Worm (Caenorhabditis elegans): ENCODE measurements around the gene ints-2.

Gene ints-2

ce11 chrV:14177657-14178129, 7.8 kb upstream of the ints-2 start, which contains the start of gene ceh-74:
TSS of gene ceh-74 (plus strand) at chrV:14178079.
- no peak for TF ChIP-seq elt-3 (tag; optimal IDR thresholded peaks at IDR 0.05)
- peak; percentile 32 for TF ChIP-seq mep-1 (tag; optimal IDR thresholded peaks at IDR 0.05)

- TF ChIP-seq ceh-83 (GFP tag; optimal IDR thresholded peaks at IDR 0.05) (no peak), sem-2 (GFP tag; optimal IDR thresholded peaks at IDR 0.05) (no peak), nhr-2 (tag; optimal IDR thresholded peaks at IDR 0.05) (no peak), ceh-43 (GFP tag; optimal IDR thresholded peaks at IDR 0.05) (no peak), hlh-1 (tag; optimal IDR thresholded peaks at IDR 0.05) (no peak), cnd-1 (tag; optimal IDR thresholded peaks at IDR 0.05) (no peak), blmp-1 (tag; optimal IDR thresholded peaks at IDR 0.05) (no peak), pha-4 (tag; optimal IDR thresholded peaks at IDR 0.05) (no peak)
Measured at ce11 chrV:14179947-14180346, 5.5 kb upstream of the ints-2 start, which contains the start of gene ZC376.8. TSS of gene ZC376.8 (plus strand) at chrV:14180247.

- TF ChIP-seq mab-5 (tag; optimal IDR thresholded peaks at IDR 0.05) (no peak), mep-1 (tag; optimal IDR thresholded peaks at IDR 0.05) (no peak), tbx-8 (GFP tag; optimal IDR thresholded peaks at IDR 0.05) (no peak), sem-2 (GFP tag; optimal IDR thresholded peaks at IDR 0.05) (no peak), lin-13 (tag; optimal IDR thresholded peaks at IDR 0.05) (no peak), flh-1 (GFP tag; optimal IDR thresholded peaks at IDR 0.05) (no peak), pha-4 (tag; optimal IDR thresholded peaks at IDR 0.05) (no peak), nhr-28 (tag; optimal IDR thresholded peaks at IDR 0.05) (no peak), ceh-83 (GFP tag; optimal IDR thresholded peaks at IDR 0.05) (no peak), ceh-39 (tag; optimal IDR thresholded peaks at IDR 0.05) (no peak), zip-8 (tag; optimal IDR thresholded peaks at IDR 0.05) (no peak), ces-1 (GFP tag; optimal IDR thresholded peaks at IDR 0.05) (no peak), nhr-12 (tag; optimal IDR thresholded peaks at IDR 0.05) (no peak), nhr-237 (tag; optimal IDR thresholded peaks at IDR 0.05) (no peak), elt-3 (tag; optimal IDR thresholded peaks at IDR 0.05) (no peak), nhr-2 (tag; optimal IDR thresholded peaks at IDR 0.05) (no peak), lin-32 (GFP tag; optimal IDR thresholded peaks at IDR 0.05) (no peak), snpc-4 (tag; optimal IDR thresholded peaks at IDR 0.05) (no peak), elt-1 (tag; optimal IDR thresholded peaks at IDR 0.05; ENCODE audit: borderline replicate concordance, insufficient read depth) (no peak)
Measured at ce11 chrV:14182860-14183259, 2.6 kb upstream of the ints-2 start, which contains the start of gene cest-2.3. TSS of gene cest-2.3 (minus strand) at chrV:14182960.

- TF ChIP-seq mep-1 (tag; optimal IDR thresholded peaks at IDR 0.05), result no peak
- TF ChIP-seq pha-4 (tag; optimal IDR thresholded peaks at IDR 0.05), result no peak
- TF ChIP-seq flh-1 (GFP tag; optimal IDR thresholded peaks at IDR 0.05), result no peak
- no peak for TF ChIP-seq lsy-2 (tag; optimal IDR thresholded peaks at IDR 0.05)
- no peak for TF ChIP-seq nhr-12 (tag; optimal IDR thresholded peaks at IDR 0.05)
- TF ChIP-seq tbx-8 (GFP tag; optimal IDR thresholded peaks at IDR 0.05), result no peak
- TF ChIP-seq ceh-39 (tag; optimal IDR thresholded peaks at IDR 0.05), result no peak
- no peak for TF ChIP-seq elt-1 (tag; optimal IDR thresholded peaks at IDR 0.05; ENCODE audit: borderline replicate concordance, insufficient read depth)
- TF ChIP-seq mab-5 (tag; optimal IDR thresholded peaks at IDR 0.05), result no peak
- TF ChIP-seq drap-1 (GFP tag; optimal IDR thresholded peaks at IDR 0.05), result no peak
- no peak for TF ChIP-seq bed-3 (GFP tag; optimal IDR thresholded peaks at IDR 0.05)
- TF ChIP-seq blmp-1 (tag; optimal IDR thresholded peaks at IDR 0.05), result no peak
- no peak for TF ChIP-seq ztf-11 (tag; optimal IDR thresholded peaks at IDR 0.05)
- no peak for TF ChIP-seq unc-62 (GFP tag; optimal IDR thresholded peaks at IDR 0.05)
- TF ChIP-seq ham-2 (GFP tag; optimal IDR thresholded peaks at IDR 0.05), result no peak
- no peak for TF ChIP-seq nhr-2 (tag; optimal IDR thresholded peaks at IDR 0.05)
Measured at ce11 chrV:14187104-14187503, 1.6 kb downstream of the ints-2 start.

ce11 chrV:14192870-14193269, 7.4 kb downstream of the ints-2 start:
- no peak for TF ChIP-seq mls-2 (tag; optimal IDR thresholded peaks at IDR 0.05)
- TF ChIP-seq unc-39 (tag; optimal IDR thresholded peaks at IDR 0.05), result no peak
- TF ChIP-seq pha-4 (tag; optimal IDR thresholded peaks at IDR 0.05), result no peak
- no peak for TF ChIP-seq blmp-1 (tag; optimal IDR thresholded peaks at IDR 0.05)
- TF ChIP-seq ztf-11 (tag; optimal IDR thresholded peaks at IDR 0.05), result no peak
- TF ChIP-seq ham-2 (GFP tag; optimal IDR thresholded peaks at IDR 0.05), result no peak
- no peak for TF ChIP-seq nhr-237 (tag; optimal IDR thresholded peaks at IDR 0.05)
- no peak for TF ChIP-seq ces-1 (GFP tag; optimal IDR thresholded peaks at IDR 0.05)
- no peak for TF ChIP-seq snpc-4 (tag; optimal IDR thresholded peaks at IDR 0.05)
- TF ChIP-seq unc-62 (GFP tag; optimal IDR thresholded peaks at IDR 0.05), result no peak
- TF ChIP-seq lin-13 (tag; optimal IDR thresholded peaks at IDR 0.05), result no peak
- TF ChIP-seq lin-32 (GFP tag; optimal IDR thresholded peaks at IDR 0.05), result no peak
- no peak for TF ChIP-seq tbx-8 (GFP tag; optimal IDR thresholded peaks at IDR 0.05)
- TF ChIP-seq hlh-1 (tag; optimal IDR thresholded peaks at IDR 0.05), result no peak
- TF ChIP-seq sem-2 (GFP tag; optimal IDR thresholded peaks at IDR 0.05), result no peak
- no peak for TF ChIP-seq zip-8 (tag; optimal IDR thresholded peaks at IDR 0.05)
- TF ChIP-seq nhr-28 (tag; optimal IDR thresholded peaks at IDR 0.05), result no peak

All from whole organism, mixed stage, embryonic.